Worm (Caenorhabditis elegans): ENCODE data around the gene C46A5.1.

ce11 chrIV:7763748-7764147 lies at the start of gene C46A5.1, which contains the start of gene C46A5.6:
- TF ChIP-seq ztf-23 (GFP tag; IDR thresholded peaks at IDR 0.05) (no peak), ztf-29 (GFP tag; IDR thresholded peaks at IDR 0.05) (no peak), med-1 (GFP tag; optimal IDR thresholded peaks at IDR 0.05; ENCODE audit: insufficient read depth) (no peak), flt-1 (GFP tag; IDR thresholded peaks at IDR 0.05) (no peak), tab-1 (GFP tag; IDR thresholded peaks at IDR 0.05) (no peak), ref-1 (GFP tag; conservative IDR thresholded peaks at IDR 0.05) (no peak), klf-2 (GFP tag; conservative IDR thresholded peaks at IDR 0.05) (no peak), cog-1 (tag; optimal IDR thresholded peaks at IDR 0.05) (no peak)
